Fruit fly (Drosophila melanogaster): ENCODE data around the gene comm3.

- TF ChIP-seq CG13296 (GFP tag; optimal IDR thresholded peaks at IDR 0.05) (no peak), dati (GFP tag; IDR thresholded peaks at IDR 0.05) (no peak), gce (GFP tag; IDR thresholded peaks at IDR 0.05) (no peak), pita (GFP tag; optimal IDR thresholded peaks at IDR 0.05) (no peak), HLH54F (GFP tag; optimal IDR thresholded peaks at IDR 0.05) (no peak), CG7556 (GFP tag; optimal IDR thresholded peaks at IDR 0.05) (no peak), CG10979 (tag; optimal IDR thresholded peaks at IDR 0.05) (no peak), CoRest (tag; optimal IDR thresholded peaks at IDR 0.05) (peak; percentile 8), C15 (GFP tag; IDR thresholded peaks at IDR 0.05) (no peak), CG2199 (GFP tag; IDR thresholded peaks at IDR 0.05) (no peak; the same call in 2 of the 3 replicates), Sry-δ (GFP tag; optimal IDR thresholded peaks at IDR 0.05) (no peak), ewg (GFP tag; optimal IDR thresholded peaks at IDR 0.05) (no peak)
Measured at dm6 chr3L:15595175-15595724, 52.3 kb downstream of the comm3 start.
